Worm (Caenorhabditis elegans) whole organism, L2 larva: ENCODE data around the gene K12G11.6.

Source experiments
- aly-2 ChIP-seq: fragments of 150-350 bp; optimal IDR thresholded peaks from 2 replicates; lab custom pipeline; 2014; ENCODE audit warnings: missing biosample characterization, missing genetic modification characterization
- crh-2 ChIP-seq: sonication (generic microtip); optimal IDR thresholded peaks from 2 replicates; lab custom pipeline; 2017; ENCODE audit warnings: missing biosample characterization, missing genetic modification characterization
- dmd-4 ChIP-seq: sonication (generic microtip); optimal IDR thresholded peaks from 2 replicates; lab custom pipeline; 2017; ENCODE audit warnings: missing biosample characterization, missing genetic modification characterization
- lin-13 ChIP-seq: fragments of 150-350 bp; optimal IDR thresholded peaks from 2 replicates; lab custom pipeline; 2014; ENCODE audit warnings: missing biosample characterization, missing genetic modification reagents, missing genetic modification characterization
- nhr-12 ChIP-seq: fragments of 150-350 bp; optimal IDR thresholded peaks from 2 replicates; lab custom pipeline; 2014; ENCODE audit warnings: missing biosample characterization, missing genetic modification characterization
- nhr-6 ChIP-seq: fragments of 150-350 bp; optimal IDR thresholded peaks from 2 replicates; lab custom pipeline; 2014; ENCODE audit warnings: missing biosample characterization, missing genetic modification characterization
- unc-55 ChIP-seq: fragments of 150-350 bp; sonication (generic microtip); optimal IDR thresholded peaks from 3 replicates; lab custom pipeline; 2014; ENCODE audit warnings: missing biosample characterization, missing genetic modification reagents, missing genetic modification characterization

DNA sequence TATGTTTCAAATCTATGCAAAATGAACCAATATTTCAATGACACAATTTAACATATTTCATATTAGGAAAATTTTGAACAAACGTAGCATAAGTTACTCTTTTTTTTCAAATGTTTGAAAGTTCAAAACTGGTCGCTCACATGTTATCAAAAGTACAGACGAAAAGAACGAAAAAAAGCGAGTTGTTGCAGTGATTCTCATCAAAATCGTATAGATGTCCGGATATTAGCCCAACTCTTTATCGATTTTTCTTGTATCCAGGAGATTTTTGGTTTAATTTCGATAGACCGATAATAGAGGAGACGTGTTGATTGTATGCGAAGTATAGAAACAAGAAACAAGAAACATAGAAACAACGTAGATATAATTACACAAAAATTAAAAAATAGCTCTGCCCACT, 46.2 kb downstream of the K12G11.6 start:
- no peak for TF ChIP-seq nhr-6
- no peak for TF ChIP-seq dmd-4 (tag; lab: Kevin White, UChicago)
- no peak for TF ChIP-seq aly-2 (tag; lab: Kevin White, UChicago)
- no peak for TF ChIP-seq unc-55 (GFP tag; lab: Kevin White, UChicago)
- no peak for TF ChIP-seq lin-13
- no peak for TF ChIP-seq crh-2 (tag; lab: Kevin White, UChicago)
- TF ChIP-seq nhr-12 (tag; lab: Kevin White, UChicago) = no peak
